Fruit fly (Drosophila melanogaster) S2 (cell line): Measurements from ENCODE around the gene Myc.

ENCODE experiments used
- CG8478 ChIP-seq: fragments of >200 bp; optimal IDR thresholded peaks from 2 replicates; lab custom pipeline; 2018
- CTCF ChIP-seq, 2 experiments: fragments of >200 bp; optimal IDR thresholded peaks; 2 replicates each; lab custom pipeline; 2018

- TF ChIP-seq CG8478 (lab: Kevin White, UChicago): no peak
- no peak for TF ChIP-seq CTCF (optimal IDR thresholded peaks at IDR 0.05; lab: Kevin White, UChicago)
These were observed 26.3 kb upstream of the Myc start for dm6 chrX:3346643-3347109.
